Worm (Caenorhabditis elegans) whole organism, early embryonic: ENCODE data around the gene metl-13.

Experiments
- B0310.2 ChIP-seq: sonication (generic microtip); optimal IDR thresholded peaks from 2 replicates; lab custom pipeline; 2016; ENCODE audit warnings: mild to moderate bottlenecking, missing genetic modification characterization, missing compliant biosample characterization
- ama-1 ChIP-seq: fragments of 150-350 bp; optimal IDR thresholded peaks from 2 replicates; lab custom pipeline; 2014
- ceh-13 ChIP-seq: fragments of 200-800 bp; sonication (Bioruptor generic); optimal IDR thresholded peaks from 2 replicates; lab custom pipeline; 2018; ENCODE audit warnings: mild to moderate bottlenecking, missing genetic modification characterization, missing compliant biosample characterization
- sea-1 ChIP-seq: fragments of 200-800 bp; sonication (Bioruptor generic); conservative IDR thresholded peaks from 2 replicates; pipeline ENCODE4 v1.3.6; 2022; ENCODE audit warnings: missing genetic modification characterization, missing compliant biosample characterization
- tbx-11 ChIP-seq: fragments of 200-800 bp; sonication (Bioruptor generic); IDR thresholded peaks from 2 replicates; pipeline ENCODE4 v1.3.6; 2022; ENCODE audit warnings: missing genetic modification characterization, missing compliant biosample characterization
- tbx-37 ChIP-seq: fragments of 200-800 bp; sonication (Bioruptor generic); conservative IDR thresholded peaks from 2 replicates; pipeline ENCODE4 v1.3.6; 2022; ENCODE audit warnings: missing genetic modification reagents, missing genetic modification characterization, missing compliant biosample characterization

DNA sequence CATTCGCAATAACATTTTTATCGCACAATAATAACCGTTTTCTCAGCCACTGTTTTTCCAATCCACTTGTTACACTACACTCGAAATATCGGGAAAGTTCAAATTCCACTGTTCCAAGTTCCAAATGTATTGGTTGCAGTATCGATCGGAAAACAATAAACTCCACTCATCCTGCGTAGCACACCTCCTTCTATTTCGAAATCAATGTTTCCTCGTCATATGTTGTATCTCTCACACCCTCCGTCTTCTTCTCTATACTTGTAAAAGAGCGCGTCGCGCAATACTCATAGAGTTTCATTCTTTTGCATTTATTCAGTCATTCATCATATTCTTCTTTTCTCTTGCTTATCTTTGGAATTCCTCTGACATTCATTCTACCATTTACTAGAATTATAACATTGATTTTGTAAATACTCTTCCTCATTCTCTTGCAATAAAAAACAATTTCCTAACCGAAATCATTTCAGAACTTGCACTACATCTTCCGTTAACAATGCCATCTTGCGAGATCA lies 33.6 kb upstream of the metl-13 start, which contains the start of gene sup-36:
- no peak for TF ChIP-seq tbx-11 (GFP tag; lab: Robert Waterston, UW)
- TF ChIP-seq sea-1, result no peak
- no peak for TF ChIP-seq ama-1 (lab: Kevin White, UChicago)
- TF ChIP-seq B0310.2, result no peak
- TF ChIP-seq tbx-37, result no peak
- TF ChIP-seq ceh-13, result no peak
